Worm (Caenorhabditis elegans) whole organism, L1 larva: ENCODE results near the gene E01G4.3.

Source experiments
- aly-2 ChIP-seq: fragments of 150-350 bp; optimal IDR thresholded peaks from 2 replicates; lab custom pipeline; 2014; ENCODE audit warnings: missing biosample characterization, missing genetic modification characterization
- ama-1 ChIP-seq: fragments of 150-350 bp; optimal IDR thresholded peaks from 2 replicates; lab custom pipeline; 2014
- ceh-8 ChIP-seq: fragments of 200-800 bp; sonication (Bioruptor generic); optimal IDR thresholded peaks from 2 replicates; lab custom pipeline; 2018; ENCODE audit warnings: mild to moderate bottlenecking, missing genetic modification characterization, moderate library complexity, missing compliant biosample characterization
- ceh-82 ChIP-seq, 3 experiments: fragments of 150-350 bp in 1 of 3; sonication (generic microtip) in 2 of 3; optimal IDR thresholded peaks; 2 replicates each; lab custom pipeline; 2014 to 2017; ENCODE audit warnings: missing biosample characterization in 3 of 3, missing genetic modification characterization in 3 of 3
- ceh-90 ChIP-seq: sonication (generic microtip); optimal IDR thresholded peaks from 2 replicates; lab custom pipeline; 2016; ENCODE audit warnings: missing genetic modification characterization, missing compliant biosample characterization
- ets-5 ChIP-seq: fragments of 200-800 bp; sonication (Bioruptor generic); IDR thresholded peaks from 2 replicates; pipeline ENCODE4 v1.3.6; 2022; ENCODE audit warnings: missing genetic modification characterization, missing compliant biosample characterization
- irx-1 ChIP-seq: sonication (generic microtip); optimal IDR thresholded peaks from 2 replicates; lab custom pipeline; 2016; ENCODE audit warnings: missing genetic modification characterization, missing compliant biosample characterization
- lin-13 ChIP-seq: fragments of 150-350 bp; optimal IDR thresholded peaks from 2 replicates; lab custom pipeline; 2014; ENCODE audit warnings: missing biosample characterization, missing genetic modification reagents, missing genetic modification characterization
- lin-39 ChIP-seq: fragments of 150-350 bp; optimal IDR thresholded peaks from 2 replicates; lab custom pipeline; 2014; ENCODE audit warnings: missing biosample characterization, missing genetic modification reagents, missing genetic modification characterization
- nhr-11 ChIP-seq: fragments of 150-350 bp; optimal IDR thresholded peaks from 2 replicates; lab custom pipeline; 2014; ENCODE audit warnings: missing biosample characterization, missing genetic modification characterization
- nhr-237 ChIP-seq: fragments of 150-350 bp; optimal IDR thresholded peaks from 2 replicates; lab custom pipeline; 2014; ENCODE audit warnings: missing biosample characterization, missing genetic modification characterization
- pqm-1 ChIP-seq: sonication (generic microtip); optimal IDR thresholded peaks from 3 replicates; lab custom pipeline; 2017; ENCODE audit warnings: missing biosample characterization, missing genetic modification characterization
- zag-1 ChIP-seq: fragments of 150-350 bp; optimal IDR thresholded peaks from 2 replicates; lab custom pipeline; 2014; ENCODE audit warnings: missing biosample characterization, missing genetic modification characterization
- ztf-4 ChIP-seq: fragments of 150-350 bp; optimal IDR thresholded peaks from 2 replicates; lab custom pipeline; 2014; ENCODE audit warnings: missing biosample characterization, missing genetic modification characterization

DNA sequence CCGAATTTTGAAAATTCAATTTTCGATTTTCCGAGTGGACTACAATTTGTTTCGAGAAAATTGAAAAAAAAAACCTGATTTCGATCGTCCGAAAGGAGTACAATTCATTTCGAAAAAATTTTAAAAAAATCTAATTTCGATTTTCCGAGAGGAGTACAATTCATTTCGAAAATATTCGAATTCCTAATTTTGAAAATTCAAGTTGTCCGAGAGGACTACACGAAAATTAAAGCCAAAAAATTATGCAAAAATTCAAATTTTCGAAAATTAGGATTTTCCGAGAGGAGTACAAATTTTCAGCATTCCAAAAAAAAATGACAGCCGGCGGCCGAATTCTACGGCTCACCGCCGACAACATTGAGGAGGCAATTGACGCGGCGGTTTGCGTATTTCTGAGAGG, 57.1 kb downstream of the E01G4.3 start, which contains the start of gene Y48C3A.18:
- TF ChIP-seq zag-1 (tag; lab: Kevin White, UChicago) (no peak), ama-1 (no peak), ceh-90 (tag; lab: Kevin White, UChicago) (no peak), lin-39 (tag; lab: Kevin White, UChicago) (no peak), aly-2 (no peak), ets-5 (GFP tag; lab: Robert Waterston, UW) (no peak), lin-13 (GFP tag; lab: Kevin White, UChicago) (no peak), pqm-1 (tag; lab: Kevin White, UChicago) (no peak), ceh-8 (GFP tag; lab: Kevin White, UChicago) (no peak), ceh-82 (tag; optimal IDR thresholded peaks at IDR 0.05; lab: Kevin White, UChicago) (no peak), ztf-4 (tag; lab: Kevin White, UChicago) (no peak), irx-1 (tag; lab: Kevin White, UChicago) (no peak), nhr-237 (tag; lab: Kevin White, UChicago) (no peak), nhr-11 (tag; lab: Kevin White, UChicago) (no peak)
